Worm (Caenorhabditis elegans): ENCODE measurements around the gene ksr-1.

DNA sequence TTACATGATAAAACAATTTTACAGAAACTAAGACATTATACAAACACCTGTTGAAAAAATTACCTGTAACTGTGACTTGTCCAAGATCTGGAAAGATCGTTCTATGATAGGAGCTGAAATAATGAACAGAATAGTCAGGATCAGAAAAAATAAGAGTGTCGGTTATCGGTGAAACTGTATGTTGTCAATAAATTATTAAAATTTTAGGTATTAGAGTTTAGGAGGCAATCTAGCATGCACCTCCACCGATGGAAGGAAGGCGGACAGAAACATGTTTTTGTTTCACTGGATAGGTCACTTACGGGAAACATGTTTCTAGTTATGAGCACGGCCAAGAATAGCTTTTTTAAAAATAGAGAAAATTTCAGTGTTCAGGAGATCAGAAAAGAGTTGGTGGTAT, 24.6 kb downstream of the ksr-1 start, which contains the start of gene ced-13:
- TF ChIP-seq nhr-23 (tag; optimal IDR thresholded peaks at IDR 0.05) (no peak), pqm-1 (tag; optimal IDR thresholded peaks at IDR 0.05) (no peak), tbx-2 (tag; optimal IDR thresholded peaks at IDR 0.05) (no peak), daf-12 (tag; optimal IDR thresholded peaks at IDR 0.05) (no peak), pha-4 (tag; optimal IDR thresholded peaks at IDR 0.05) (no peak), jun-1 (tag; optimal IDR thresholded peaks at IDR 0.05) (no peak), egl-27 (tag; optimal IDR thresholded peaks at IDR 0.05) (no peak)
